Fruit fly (Drosophila melanogaster) whole organism, embryonic: ENCODE measurements around the gene Cpsf100.

Experiments used
- Bgb ChIP-seq: fragments of 200-800 bp; sonication (Bioruptor generic); IDR thresholded peaks from 2 replicates; pipeline ENCODE4 v1.3.6; 2022; ENCODE audit warnings: missing biosample characterization, missing genetic modification characterization; ENCODE audit not compliant: partially characterized antibody
- CG10654 ChIP-seq: fragments of 200-800 bp; sonication (Bioruptor generic); optimal IDR thresholded peaks from 2 replicates; lab custom pipeline; 2016; ENCODE audit warnings: missing biosample characterization, missing genetic modification characterization
- CG11504 ChIP-seq: fragments of 200-800 bp; sonication (Bioruptor generic); optimal IDR thresholded peaks from 3 replicates; lab custom pipeline; 2019; ENCODE audit warnings: missing biosample characterization, mild to moderate bottlenecking, missing genetic modification characterization, moderate library complexity
- CG12659 ChIP-seq: fragments of 200-800 bp; sonication (Bioruptor generic); optimal IDR thresholded peaks from 3 replicates; lab custom pipeline; 2017; ENCODE audit warnings: mild to moderate bottlenecking, missing biosample characterization, missing genetic modification reagents, missing genetic modification characterization
- CG13123 ChIP-seq: fragments of 200-800 bp; sonication (Bioruptor generic); optimal IDR thresholded peaks from 2 replicates; lab custom pipeline; 2016; ENCODE audit warnings: missing biosample characterization, missing genetic modification characterization
- CG15269 ChIP-seq: fragments of 200-800 bp; sonication (Bioruptor generic); optimal IDR thresholded peaks from 2 replicates; lab custom pipeline; 2018; ENCODE audit warnings: missing biosample characterization, mild to moderate bottlenecking, missing genetic modification characterization, moderate library complexity
- CG16813 ChIP-seq: fragments of 200-800 bp; sonication (Bioruptor generic); IDR thresholded peaks from 3 replicates; pipeline ENCODE4 v1.3.6; 2022; ENCODE audit warnings: missing biosample characterization, missing genetic modification characterization; ENCODE audit not compliant: partially characterized antibody
- CG17359 ChIP-seq: fragments of 200-800 bp; sonication (Bioruptor generic); optimal IDR thresholded peaks from 3 replicates; lab custom pipeline; 2018; ENCODE audit warnings: missing biosample characterization, mild to moderate bottlenecking, missing genetic modification characterization, moderate library complexity
- CG17829 ChIP-seq: fragments of 200-800 bp; optimal IDR thresholded peaks from 2 replicates; lab custom pipeline; 2019; ENCODE audit warnings: missing biosample characterization, mild to moderate bottlenecking, missing genetic modification characterization, moderate library complexity
- CG18476 ChIP-seq: fragments of 200-800 bp; sonication (Bioruptor generic); optimal IDR thresholded peaks from 2 replicates; lab custom pipeline; 2016; ENCODE audit warnings: missing biosample characterization, mild to moderate bottlenecking, missing genetic modification characterization
- CG2116 ChIP-seq: fragments of 200-800 bp; sonication (Bioruptor generic); optimal IDR thresholded peaks from 3 replicates; lab custom pipeline; 2018; ENCODE audit warnings: missing biosample characterization, mild to moderate bottlenecking, missing genetic modification characterization
- CG2678 ChIP-seq: fragments of 200-800 bp; sonication (Bioruptor generic); optimal IDR thresholded peaks from 3 replicates; lab custom pipeline; 2019; ENCODE audit warnings: missing biosample characterization, mild to moderate bottlenecking, missing genetic modification characterization, moderate library complexity
- CG32532 ChIP-seq: fragments of 200-800 bp; sonication (Bioruptor generic); IDR thresholded peaks from 2 replicates; pipeline ENCODE4 v1.3.6; 2022; ENCODE audit warnings: missing biosample characterization, missing genetic modification characterization
- CG33557 ChIP-seq: fragments of 200-800 bp; sonication (Bioruptor generic); optimal IDR thresholded peaks from 2 replicates; lab custom pipeline; 2019; ENCODE audit warnings: missing biosample characterization, mild to moderate bottlenecking, missing genetic modification characterization, moderate library complexity
- CG4424 ChIP-seq: fragments of 200-800 bp; sonication (Bioruptor generic); optimal IDR thresholded peaks from 3 replicates; lab custom pipeline; 2016; ENCODE audit warnings: missing biosample characterization, missing genetic modification characterization
- CG4617 ChIP-seq: fragments of 200-800 bp; sonication (Bioruptor generic); optimal IDR thresholded peaks from 3 replicates; lab custom pipeline; 2016; ENCODE audit warnings: missing biosample characterization, missing genetic modification characterization, borderline replicate concordance
- CG4707 ChIP-seq: fragments of 200-800 bp; sonication (Bioruptor generic); optimal IDR thresholded peaks from 2 replicates; lab custom pipeline; 2018; ENCODE audit warnings: missing biosample characterization, mild to moderate bottlenecking, missing genetic modification characterization, moderate library complexity
- CG4730 ChIP-seq: fragments of 200-800 bp; sonication (Bioruptor generic); IDR thresholded peaks from 2 replicates; pipeline ENCODE4 v1.3.6; 2022; ENCODE audit warnings: missing biosample characterization, missing genetic modification characterization
- CG6854 ChIP-seq: fragments of 200-800 bp; sonication (Bioruptor generic); optimal IDR thresholded peaks from 3 replicates; lab custom pipeline; 2017; ENCODE audit warnings: missing biosample characterization, mild to moderate bottlenecking, missing genetic modification characterization
- CG7786 ChIP-seq: fragments of 200-800 bp; sonication (Bioruptor generic); optimal IDR thresholded peaks from 2 replicates; lab custom pipeline; 2016; ENCODE audit warnings: missing biosample characterization, missing genetic modification characterization
- Chrac-16 ChIP-seq: fragments of 200-800 bp; sonication (Bioruptor generic); optimal IDR thresholded peaks from 3 replicates; lab custom pipeline; 2016; ENCODE audit warnings: missing biosample characterization, missing genetic modification characterization
- Dek ChIP-seq: fragments of 200-800 bp; sonication (Bioruptor generic); optimal IDR thresholded peaks from 3 replicates; lab custom pipeline; 2019; ENCODE audit warnings: missing biosample characterization, mild to moderate bottlenecking, missing genetic modification characterization, moderate library complexity
- Dip3 ChIP-seq: fragments of 200-800 bp; sonication (Bioruptor generic); optimal IDR thresholded peaks from 3 replicates; lab custom pipeline; 2016; ENCODE audit warnings: missing biosample characterization, missing genetic modification characterization
- E2f1 ChIP-seq: fragments of 200-800 bp; sonication (Bioruptor generic); IDR thresholded peaks from 2 replicates; pipeline ENCODE4 v1.3.6; 2022; ENCODE audit warnings: missing biosample characterization, missing genetic modification characterization
- MESR4 ChIP-seq: fragments of 200-800 bp; sonication (Bioruptor generic); optimal IDR thresholded peaks from 2 replicates; lab custom pipeline; 2018; ENCODE audit warnings: missing biosample characterization, mild to moderate bottlenecking, missing genetic modification characterization, moderate library complexity
- Mes4 ChIP-seq: fragments of 200-800 bp; sonication (Bioruptor generic); optimal IDR thresholded peaks from 2 replicates; lab custom pipeline; 2016; ENCODE audit warnings: missing biosample characterization, missing genetic modification characterization
- Oaz ChIP-seq: fragments of 200-800 bp; sonication (Bioruptor generic); IDR thresholded peaks from 2 replicates; pipeline ENCODE4 v1.3.6; 2022; ENCODE audit warnings: missing biosample characterization, missing genetic modification characterization
- Opbp ChIP-seq: fragments of 200-800 bp; sonication (Bioruptor generic); IDR thresholded peaks from 3 replicates; pipeline ENCODE4 v1.3.6; 2022; ENCODE audit warnings: missing biosample characterization, missing genetic modification characterization; ENCODE audit not compliant: partially characterized antibody
- Optix ChIP-seq: fragments of 200-800 bp; sonication (Bioruptor generic); IDR thresholded peaks from 3 replicates; pipeline ENCODE4 v1.3.6; 2022; ENCODE audit warnings: missing biosample characterization, missing genetic modification characterization
- Ravus ChIP-seq: fragments of 200-800 bp; sonication (Bioruptor generic); IDR thresholded peaks from 2 replicates; pipeline ENCODE4 v1.3.6; 2022; ENCODE audit warnings: missing biosample characterization, missing genetic modification characterization
- Stat92E ChIP-seq, 3 experiments: fragments of >200 bp in 2 of 3; fragments of 200-800 bp in 1 of 3; sonication (Bioruptor generic) in 1 of 3; optimal IDR thresholded peaks; 2 replicates each; lab custom pipeline; 2017 to 2019; ENCODE audit warnings: missing biosample characterization in 3 of 3, missing genetic modification characterization in 3 of 3, mild to moderate bottlenecking in 1 of 3, moderate library complexity in 1 of 3
- Xbp1 ChIP-seq: fragments of 200-800 bp; sonication (Bioruptor generic); optimal IDR thresholded peaks from 3 replicates; lab custom pipeline; 2016; ENCODE audit warnings: missing biosample characterization, mild to moderate bottlenecking, missing genetic modification characterization
- br ChIP-seq: fragments of >200 bp; optimal IDR thresholded peaks from 2 replicates; lab custom pipeline; 2017
- bsh ChIP-seq, 2 experiments: fragments of 200-800 bp; sonication (Bioruptor generic); optimal IDR thresholded peaks; 2 replicates each; lab custom pipeline; 2017 to 2018; ENCODE audit warnings: mild to moderate bottlenecking in 2 of 2, missing biosample characterization in 2 of 2, missing genetic modification characterization in 2 of 2, moderate library complexity in 1 of 2
- caup ChIP-seq: fragments of 200-800 bp; sonication (Bioruptor generic); optimal IDR thresholded peaks from 3 replicates; lab custom pipeline; 2017; ENCODE audit warnings: missing biosample characterization, mild to moderate bottlenecking, missing genetic modification characterization, moderate library complexity; ENCODE audit not compliant: severe bottlenecking
- corto ChIP-seq: fragments of 200-800 bp; sonication (Bioruptor generic); optimal IDR thresholded peaks from 2 replicates; lab custom pipeline; 2016; ENCODE audit warnings: missing biosample characterization, mild to moderate bottlenecking, missing genetic modification characterization, moderate library complexity
- croc ChIP-seq: fragments of 200-800 bp; sonication (Bioruptor generic); conservative IDR thresholded peaks from 3 replicates; pipeline ENCODE4 v1.3.6; 2022; ENCODE audit warnings: missing biosample characterization, missing genetic modification characterization
- esg ChIP-seq: fragments of 200-800 bp; sonication (Bioruptor generic); conservative IDR thresholded peaks from 2 replicates; pipeline ENCODE4 v1.3.6; 2022; ENCODE audit warnings: missing biosample characterization, missing genetic modification characterization
- eyg ChIP-seq: fragments of 200-800 bp; sonication (Bioruptor generic); optimal IDR thresholded peaks from 3 replicates; lab custom pipeline; 2016; ENCODE audit warnings: missing biosample characterization, missing genetic modification characterization
- fu2 ChIP-seq: fragments of 200-800 bp; sonication (Bioruptor generic); optimal IDR thresholded peaks from 2 replicates; lab custom pipeline; 2016; ENCODE audit warnings: missing biosample characterization, missing genetic modification characterization
- gfzf ChIP-seq: fragments of 200-800 bp; sonication (Bioruptor generic); optimal IDR thresholded peaks from 2 replicates; lab custom pipeline; 2016; ENCODE audit warnings: missing biosample characterization, mild to moderate bottlenecking, missing genetic modification characterization, moderate library complexity
- hkb ChIP-seq, 2 experiments: fragments of 200-800 bp in 1 of 2; fragments of >200 bp in 1 of 2; sonication (Bioruptor generic) in 1 of 2; IDR thresholded peaks in 1 of 2; optimal IDR thresholded peaks in 1 of 2; 2 replicates each; pipeline versions ENCODE4 v1.3.6 to Lab custom; 2017 to 2022; ENCODE audit warnings: missing biosample characterization in 1 of 2, missing genetic modification characterization in 1 of 2
- mld ChIP-seq: fragments of 200-800 bp; sonication (Bioruptor generic); IDR thresholded peaks from 3 replicates; pipeline ENCODE4 v1.3.6; 2022; ENCODE audit warnings: missing biosample characterization, missing genetic modification characterization; ENCODE audit not compliant: partially characterized antibody
- slp2 ChIP-seq: fragments of 200-800 bp; sonication (Bioruptor generic); optimal IDR thresholded peaks from 2 replicates; lab custom pipeline; 2016; ENCODE audit warnings: missing biosample characterization, missing genetic modification characterization
- ssp ChIP-seq: fragments of 200-800 bp; sonication (Bioruptor generic); IDR thresholded peaks from 2 replicates; pipeline ENCODE4 v1.3.6; 2022; ENCODE audit warnings: missing biosample characterization, missing genetic modification characterization
- trem ChIP-seq: fragments of 200-800 bp; optimal IDR thresholded peaks from 3 replicates; lab custom pipeline; 2019; ENCODE audit warnings: missing biosample characterization, mild to moderate bottlenecking, missing genetic modification characterization, moderate library complexity
- ttk ChIP-seq: fragments of 200-800 bp; sonication (Bioruptor generic); IDR thresholded peaks from 2 replicates; pipeline ENCODE4 v2.1.2; 2022; ENCODE audit warnings: missing biosample characterization, missing genetic modification characterization
- tup ChIP-seq: fragments of 200-800 bp; sonication (Bioruptor generic); optimal IDR thresholded peaks from 2 replicates; lab custom pipeline; 2016; ENCODE audit warnings: missing biosample characterization, mild to moderate bottlenecking, missing genetic modification characterization, moderate library complexity

Gene Cpsf100

DNA sequence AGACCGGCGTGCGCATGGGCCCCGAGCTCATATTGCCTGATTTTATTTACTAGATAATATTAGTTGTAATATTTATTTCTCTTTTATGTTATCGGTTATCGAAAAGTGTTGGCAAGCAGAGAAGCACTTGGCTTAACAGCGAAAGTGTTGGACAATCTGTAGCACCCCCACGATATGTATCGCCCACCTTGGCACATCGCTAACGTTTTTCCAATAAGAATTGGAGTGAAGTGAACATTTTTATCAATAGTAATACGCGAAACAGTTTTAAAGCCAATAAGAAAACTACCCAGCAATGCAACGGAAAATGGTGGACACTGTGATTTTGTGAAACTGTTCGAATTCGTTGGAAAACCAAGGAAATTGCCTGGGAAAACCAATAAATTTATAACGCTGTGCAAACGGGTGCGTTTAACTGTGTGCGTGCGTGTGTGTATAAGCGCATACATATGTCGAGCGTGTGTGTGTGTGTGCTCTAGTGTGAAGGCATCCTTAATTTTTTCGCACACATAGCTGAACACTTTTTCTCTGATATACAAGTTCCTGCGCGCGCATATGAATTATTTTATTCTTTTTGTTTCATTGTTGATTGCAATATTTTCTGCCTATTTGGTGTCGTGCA, 4.7 kb downstream of the Cpsf100 start, which contains the start of the genes Slu7 and Pkc98E (continued):
- TF ChIP-seq CG15269 (tag; lab: Kevin White, UChicago) (peak; percentile 46), br (lab: Kevin White, UChicago) (no peak), Ravus (GFP tag; lab: Robert Waterston, UW) (no peak), CG16813 (peak; percentile 91), trem (tag; lab: Kevin White, UChicago) (peak; percentile 61), CG2678 (peak; percentile 39), Optix (no peak), Xbp1 (GFP tag; lab: Kevin White, UChicago) (peak; percentile 66), ssp (GFP tag; lab: Robert Waterston, UW) (peak; percentile 53), E2f1 (GFP tag; lab: Robert Waterston, UW) (0 out of 2 replicates have a peak, but pooled peaks have one; percentile 18), Bgb (GFP tag; lab: Robert Waterston, UW) (peak; percentile 93), mld (GFP tag; lab: Robert Waterston, UW) (peak; percentile 81; the same call in 2 of the 3 replicates), CG4617 (GFP tag; lab: Kevin White, UChicago) (peak; percentile 97), CG18476 (peak; percentile 23), CG12659 (GFP tag; lab: Kevin White, UChicago) (peak; percentile 89), bsh (GFP tag; optimal IDR thresholded peaks at IDR 0.05; lab: Kevin White, UChicago) (peak in 1 of 2 experiments; percentile 39), Dek (tag; lab: Kevin White, UChicago) (peak; percentile 26), CG7786 (peak; percentile 72), CG4707 (no peak), CG4424 (GFP tag; lab: Kevin White, UChicago) (peak; percentile 43), eyg (GFP tag; lab: Kevin White, UChicago) (peak; percentile 45), fu2 (GFP tag; lab: Kevin White, UChicago) (peak; percentile 71), gfzf (GFP tag; lab: Kevin White, UChicago) (no peak), Opbp (GFP tag; lab: Robert Waterston, UW) (peak; percentile 91), CG4730 (GFP tag; lab: Robert Waterston, UW) (no peak), Dip3 (GFP tag; lab: Kevin White, UChicago) (peak; percentile 73), tup (GFP tag; lab: Kevin White, UChicago) (peak; percentile 5), MESR4 (GFP tag; lab: Kevin White, UChicago) (peak; percentile 84), esg (no peak), CG33557 (GFP tag; lab: Kevin White, UChicago) (peak; percentile 21), slp2 (GFP tag; lab: Kevin White, UChicago) (peak; percentile 45), CG2116 (GFP tag; lab: Kevin White, UChicago) (peak; percentile 53), corto (GFP tag; lab: Kevin White, UChicago) (no peak), croc (GFP tag; lab: Robert Waterston, UW) (no peak), CG32532 (GFP tag; lab: Robert Waterston, UW) (peak; percentile 74; the same call in 1 of the 2 replicates), caup (GFP tag; lab: Kevin White, UChicago) (peak; percentile 72), Chrac-16 (GFP tag; lab: Kevin White, UChicago) (peak; percentile 43), hkb (optimal IDR thresholded peaks at IDR 0.05; lab: Kevin White, UChicago) (no peak), hkb (GFP tag; IDR thresholded peaks at IDR 0.05; lab: Robert Waterston, UW) (no peak; the same call in 1 of the 2 replicates), Oaz (GFP tag; lab: Robert Waterston, UW) (no peak), Stat92E (GFP tag; optimal IDR thresholded peaks at IDR 0.05; lab: Kevin White, UChicago) (peak in 1 of 3 experiments; percentile 28), CG10654 (GFP tag; lab: Kevin White, UChicago) (peak; percentile 52), ttk (GFP tag; lab: Robert Waterston, UW) (peak; percentile 43; the same call in 1 of the 2 replicates), Mes4 (GFP tag; lab: Kevin White, UChicago) (peak; percentile 64), CG6854 (GFP tag; lab: Kevin White, UChicago) (no peak), CG13123 (GFP tag; lab: Kevin White, UChicago) (peak; percentile 29), CG17829 (tag; lab: Kevin White, UChicago) (peak; percentile 51), CG11504 (peak; percentile 42), CG17359 (tag; lab: Kevin White, UChicago) (peak; percentile 42)
